Worm (Caenorhabditis elegans): ENCODE data around the gene fbxb-33.

DNA sequence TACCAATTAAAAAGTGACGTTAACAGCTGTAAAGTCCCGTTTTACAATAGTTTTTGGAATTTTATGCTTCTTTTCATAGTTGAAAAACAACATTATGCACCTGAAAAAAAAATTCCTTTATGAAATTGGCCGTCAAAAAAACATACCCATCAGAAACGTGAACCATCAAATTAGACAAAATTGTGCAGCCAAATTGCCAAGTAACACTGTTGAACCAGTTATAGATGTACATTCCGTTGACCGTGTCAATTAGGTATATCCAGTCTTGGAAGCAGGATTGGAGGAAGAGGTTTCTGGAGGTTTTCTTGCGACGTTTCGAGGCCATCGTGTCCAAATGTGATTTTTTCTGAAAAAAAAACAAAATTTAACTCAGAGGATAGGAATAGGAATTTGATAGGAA, 22.1 kb downstream of the fbxb-33 start, which contains the start of gene srx-97:
- TF ChIP-seq nhr-28 (tag; optimal IDR thresholded peaks at IDR 0.05) (no peak), zag-1 (tag; optimal IDR thresholded peaks at IDR 0.05) (no peak), fos-1 (tag; optimal IDR thresholded peaks at IDR 0.05) (no peak), sup-37 (GFP tag; optimal IDR thresholded peaks at IDR 0.05) (no peak), egl-27 (tag; optimal IDR thresholded peaks at IDR 0.05) (no peak)

All from whole organism, L1 larva.